Fruit fly (Drosophila melanogaster) whole organism, embryonic: ENCODE data around the gene IRSp53.
A peak's percentile ranks its signal among the peaks of the same experiment; 100 is the strongest.

ENCODE experiments used
- Atf6 ChIP-seq: fragments of 200-800 bp; sonication (Bioruptor generic); IDR thresholded peaks from 2 replicates; pipeline ENCODE4 v1.3.6; 2022; ENCODE audit warnings: missing biosample characterization, missing genetic modification characterization
- CG10267 ChIP-seq: fragments of 200-800 bp; sonication (Bioruptor generic); optimal IDR thresholded peaks from 2 replicates; lab custom pipeline; 2018; ENCODE audit warnings: missing biosample characterization, mild to moderate bottlenecking, missing genetic modification characterization, moderate library complexity
- CG10274 ChIP-seq: fragments of 200-800 bp; sonication (Bioruptor generic); optimal IDR thresholded peaks from 3 replicates; lab custom pipeline; 2017; ENCODE audit warnings: missing biosample characterization, mild to moderate bottlenecking, missing genetic modification characterization
- CG10431 ChIP-seq: fragments of 200-800 bp; sonication (Bioruptor generic); optimal IDR thresholded peaks from 3 replicates; lab custom pipeline; 2018; ENCODE audit warnings: missing biosample characterization, mild to moderate bottlenecking, missing genetic modification characterization
- CG10979 ChIP-seq: fragments of 200-800 bp; sonication (Bioruptor generic); optimal IDR thresholded peaks from 2 replicates; lab custom pipeline; 2018; ENCODE audit warnings: missing biosample characterization, mild to moderate bottlenecking, missing genetic modification characterization, moderate library complexity
- CG12155 ChIP-seq: fragments of 200-800 bp; sonication (Bioruptor generic); optimal IDR thresholded peaks from 3 replicates; lab custom pipeline; 2016; ENCODE audit warnings: missing biosample characterization, missing genetic modification characterization
- CG12299 ChIP-seq: fragments of 200-800 bp; sonication (Bioruptor generic); optimal IDR thresholded peaks from 2 replicates; lab custom pipeline; 2018; ENCODE audit warnings: missing biosample characterization, mild to moderate bottlenecking, missing genetic modification characterization
- CG13624 ChIP-seq: fragments of 200-800 bp; sonication (Bioruptor generic); optimal IDR thresholded peaks from 2 replicates; lab custom pipeline; 2016; ENCODE audit warnings: missing biosample characterization, missing genetic modification characterization
- CG14014 ChIP-seq: fragments of 200-800 bp; sonication (Bioruptor generic); IDR thresholded peaks from 2 replicates; pipeline ENCODE4 v1.3.6; 2022; ENCODE audit warnings: missing biosample characterization, missing genetic modification characterization
- CG1529 ChIP-seq: fragments of 200-800 bp; sonication (Bioruptor generic); optimal IDR thresholded peaks from 3 replicates; lab custom pipeline; 2018; ENCODE audit warnings: missing biosample characterization, missing genetic modification characterization
- CG15479 ChIP-seq: fragments of 200-800 bp; sonication (Bioruptor generic); optimal IDR thresholded peaks from 3 replicates; lab custom pipeline; 2019; ENCODE audit warnings: missing biosample characterization, mild to moderate bottlenecking, missing genetic modification characterization, moderate library complexity
- CG1603 ChIP-seq: fragments of 200-800 bp; sonication (Bioruptor generic); optimal IDR thresholded peaks from 2 replicates; lab custom pipeline; 2019; ENCODE audit warnings: missing biosample characterization, mild to moderate bottlenecking, missing genetic modification characterization, moderate library complexity
- CG16863 ChIP-seq: fragments of 200-800 bp; sonication (Bioruptor generic); optimal IDR thresholded peaks from 3 replicates; lab custom pipeline; 2016; ENCODE audit warnings: missing biosample characterization, missing genetic modification characterization
- CG17612 ChIP-seq: fragments of 200-800 bp; sonication (Bioruptor generic); IDR thresholded peaks from 2 replicates; pipeline ENCODE4 v1.3.6; 2022; ENCODE audit warnings: missing biosample characterization, missing genetic modification characterization
- CG17912 ChIP-seq: fragments of 200-800 bp; sonication (Bioruptor generic); optimal IDR thresholded peaks from 2 replicates; lab custom pipeline; 2018; ENCODE audit warnings: missing biosample characterization, mild to moderate bottlenecking, missing genetic modification characterization
- CG1792 ChIP-seq: fragments of 200-800 bp; sonication (Bioruptor generic); optimal IDR thresholded peaks from 2 replicates; lab custom pipeline; 2016; ENCODE audit warnings: missing biosample characterization, missing genetic modification characterization
- CG30431 ChIP-seq: fragments of 200-800 bp; sonication (Bioruptor generic); optimal IDR thresholded peaks from 2 replicates; lab custom pipeline; 2017; ENCODE audit warnings: missing biosample characterization, missing genetic modification characterization
- CG4360 ChIP-seq: fragments of 200-800 bp; sonication (Bioruptor generic); IDR thresholded peaks from 2 replicates; pipeline ENCODE4 v1.3.6; 2022; ENCODE audit warnings: missing biosample characterization, missing genetic modification characterization
- CG4617 ChIP-seq: fragments of 200-800 bp; sonication (Bioruptor generic); optimal IDR thresholded peaks from 3 replicates; lab custom pipeline; 2016; ENCODE audit warnings: missing biosample characterization, missing genetic modification characterization, borderline replicate concordance
- CG7357 ChIP-seq: fragments of 200-800 bp; sonication (Bioruptor generic); IDR thresholded peaks from 3 replicates; pipeline ENCODE4 v1.3.6; 2022; ENCODE audit warnings: missing biosample characterization, missing genetic modification characterization
- CG7745 ChIP-seq: fragments of 200-800 bp; sonication (Bioruptor generic); optimal IDR thresholded peaks from 2 replicates; lab custom pipeline; 2018; ENCODE audit warnings: missing biosample characterization, mild to moderate bottlenecking, missing genetic modification characterization, moderate library complexity
- CG8290 ChIP-seq, 3 experiments: fragments of 200-800 bp; sonication (Bioruptor generic); optimal IDR thresholded peaks; 2 replicates each; lab custom pipeline; 2016 to 2019; ENCODE audit warnings: missing biosample characterization in 3 of 3, missing genetic modification characterization in 3 of 3, mild to moderate bottlenecking in 2 of 3, moderate library complexity in 1 of 3
- CrebB ChIP-seq: fragments of 200-800 bp; sonication (Bioruptor generic); optimal IDR thresholded peaks from 3 replicates; lab custom pipeline; 2018; ENCODE audit warnings: missing biosample characterization, mild to moderate bottlenecking, missing genetic modification characterization
- Dip2 ChIP-seq: fragments of 200-800 bp; sonication (Bioruptor generic); IDR thresholded peaks from 2 replicates; pipeline ENCODE4 v1.3.6; 2022; ENCODE audit warnings: missing biosample characterization, missing genetic modification characterization
- Doc2 ChIP-seq: fragments of 200-800 bp; sonication (Bioruptor generic); IDR thresholded peaks from 2 replicates; pipeline ENCODE4 v1.3.6; 2022; ENCODE audit warnings: missing biosample characterization, missing genetic modification characterization
- Dp ChIP-seq: fragments of 200-800 bp; sonication (Bioruptor generic); optimal IDR thresholded peaks from 2 replicates; lab custom pipeline; 2018; ENCODE audit warnings: missing biosample characterization, mild to moderate bottlenecking, missing genetic modification characterization, moderate library complexity
- ERR ChIP-seq: fragments of 200-800 bp; sonication (Bioruptor generic); optimal IDR thresholded peaks from 2 replicates; lab custom pipeline; 2016; ENCODE audit warnings: missing biosample characterization, missing genetic modification characterization
- Ets97D ChIP-seq: fragments of 200-800 bp; sonication (Bioruptor generic); optimal IDR thresholded peaks from 3 replicates; lab custom pipeline; 2016; ENCODE audit warnings: missing biosample characterization, missing genetic modification characterization
- Hand ChIP-seq: fragments of 200-800 bp; sonication (Bioruptor generic); optimal IDR thresholded peaks from 2 replicates; lab custom pipeline; 2017; ENCODE audit warnings: mild to moderate bottlenecking, missing biosample characterization, missing genetic modification reagents, missing genetic modification characterization
- MTF-1 ChIP-seq: fragments of 200-800 bp; sonication (Bioruptor generic); optimal IDR thresholded peaks from 2 replicates; lab custom pipeline; 2018; ENCODE audit warnings: missing biosample characterization, mild to moderate bottlenecking, missing genetic modification characterization, borderline replicate concordance
- Mrtf ChIP-seq: fragments of 200-800 bp; sonication (Bioruptor generic); IDR thresholded peaks from 3 replicates; pipeline ENCODE4 v1.3.6; 2022; ENCODE audit warnings: missing biosample characterization, missing genetic modification characterization
- Oaz ChIP-seq: fragments of 200-800 bp; sonication (Bioruptor generic); IDR thresholded peaks from 2 replicates; pipeline ENCODE4 v1.3.6; 2022; ENCODE audit warnings: missing biosample characterization, missing genetic modification characterization
- Oli ChIP-seq: fragments of 200-800 bp; sonication (Bioruptor generic); optimal IDR thresholded peaks from 2 replicates; lab custom pipeline; 2018; ENCODE audit warnings: missing biosample characterization, mild to moderate bottlenecking, missing genetic modification characterization, moderate library complexity
- Opbp ChIP-seq: fragments of 200-800 bp; sonication (Bioruptor generic); IDR thresholded peaks from 3 replicates; pipeline ENCODE4 v1.3.6; 2022; ENCODE audit warnings: missing biosample characterization, missing genetic modification characterization; ENCODE audit not compliant: partially characterized antibody
- PHDP ChIP-seq: fragments of 200-800 bp; sonication (Bioruptor generic); optimal IDR thresholded peaks from 3 replicates; lab custom pipeline; 2018; ENCODE audit warnings: missing biosample characterization, mild to moderate bottlenecking, missing genetic modification characterization, moderate library complexity
- Usf ChIP-seq: fragments of 200-800 bp; sonication (Bioruptor generic); optimal IDR thresholded peaks from 2 replicates; lab custom pipeline; 2017; ENCODE audit warnings: missing genotype, missing biosample characterization, missing genetic modification characterization
- aop ChIP-seq: fragments of 200-800 bp; sonication (Bioruptor generic); IDR thresholded peaks from 2 replicates; pipeline ENCODE4 v1.3.6; 2022; ENCODE audit warnings: missing biosample characterization, missing genetic modification characterization
- ap ChIP-seq: fragments of 200-800 bp; sonication (Bioruptor generic); IDR thresholded peaks from 2 replicates; pipeline ENCODE4 v1.3.6; 2022; ENCODE audit warnings: missing biosample characterization, missing genetic modification characterization
- bigmax ChIP-seq: fragments of 200-800 bp; sonication (Bioruptor generic); optimal IDR thresholded peaks from 2 replicates; lab custom pipeline; 2018; ENCODE audit warnings: missing biosample characterization, mild to moderate bottlenecking, missing genetic modification characterization
- dan ChIP-seq: fragments of 200-800 bp; sonication (Bioruptor generic); IDR thresholded peaks from 2 replicates; pipeline ENCODE4 v1.3.6; 2022; ENCODE audit warnings: missing biosample characterization, missing genetic modification characterization
- dati ChIP-seq: fragments of 200-800 bp; sonication (Bioruptor generic); IDR thresholded peaks from 2 replicates; pipeline ENCODE4 v1.3.6; 2022; ENCODE audit warnings: missing biosample characterization, missing genetic modification characterization
- eve ChIP-seq, 2 experiments: fragments of >200 bp; optimal IDR thresholded peaks; 2 replicates each; lab custom pipeline; 2017; ENCODE audit warnings: missing biosample characterization in 2 of 2, missing genetic modification characterization in 2 of 2
- fd3F ChIP-seq: fragments of 200-800 bp; sonication (Bioruptor generic); optimal IDR thresholded peaks from 2 replicates; lab custom pipeline; 2018; ENCODE audit warnings: missing biosample characterization, mild to moderate bottlenecking, missing genetic modification characterization, moderate library complexity
- fd96Cb ChIP-seq: fragments of 200-800 bp; sonication (Bioruptor generic); optimal IDR thresholded peaks from 2 replicates; lab custom pipeline; 2018; ENCODE audit warnings: missing biosample characterization, mild to moderate bottlenecking, missing genetic modification characterization, moderate library complexity
- ind ChIP-seq: fragments of 200-800 bp; sonication (Bioruptor generic); optimal IDR thresholded peaks from 3 replicates; lab custom pipeline; 2016; ENCODE audit warnings: missing biosample characterization, missing genetic modification characterization
- pros ChIP-seq: fragments of 200-800 bp; sonication (Bioruptor generic); optimal IDR thresholded peaks from 3 replicates; lab custom pipeline; 2019; ENCODE audit warnings: missing biosample characterization, mild to moderate bottlenecking, missing genetic modification characterization, moderate library complexity
- ranshi ChIP-seq: fragments of 200-800 bp; sonication (Bioruptor generic); IDR thresholded peaks from 2 replicates; pipeline ENCODE4 v1.3.6; 2022; ENCODE audit warnings: missing biosample characterization, missing genetic modification characterization
- repo ChIP-seq: fragments of 200-800 bp; sonication (Bioruptor generic); optimal IDR thresholded peaks from 2 replicates; lab custom pipeline; 2016; ENCODE audit warnings: missing biosample characterization, missing genetic modification characterization
- slp2 ChIP-seq: fragments of 200-800 bp; sonication (Bioruptor generic); optimal IDR thresholded peaks from 2 replicates; lab custom pipeline; 2016; ENCODE audit warnings: missing biosample characterization, missing genetic modification characterization
- tap ChIP-seq: fragments of 200-800 bp; optimal IDR thresholded peaks from 3 replicates; lab custom pipeline; 2019; ENCODE audit warnings: missing biosample characterization, mild to moderate bottlenecking, missing genetic modification characterization, moderate library complexity
- wor ChIP-seq: fragments of 200-800 bp; sonication (Bioruptor generic); IDR thresholded peaks from 2 replicates; pipeline ENCODE4 v1.3.6; 2022; ENCODE audit warnings: missing biosample characterization, missing genetic modification characterization

The IRSp53 gene

DNA sequence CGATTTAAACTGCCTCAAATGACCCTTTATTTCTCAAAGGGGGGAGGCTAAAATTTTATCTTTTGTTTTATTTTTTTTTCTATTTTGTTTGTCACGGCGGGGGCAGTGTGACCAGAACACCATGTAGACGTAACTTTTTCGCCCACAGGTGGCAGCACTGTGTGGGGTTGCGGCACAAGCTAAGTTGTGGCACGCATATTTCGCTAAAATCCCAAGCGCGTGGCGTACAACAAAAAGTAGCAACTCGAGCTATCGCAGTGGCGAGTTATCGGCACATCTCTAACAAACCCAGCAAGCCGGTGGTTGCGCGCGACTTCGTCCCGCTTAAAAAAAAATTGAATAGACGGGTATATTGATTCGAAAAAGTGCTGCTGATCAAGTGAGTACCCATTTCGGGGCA lies 12.8 kb upstream of the IRSp53 start, which contains the start of the genes Ufd1 and NaPi-III (continued):
- TF ChIP-seq CG1792 (GFP tag; lab: Kevin White, UChicago) (no peak), wor (GFP tag; lab: Robert Waterston, UW) (no peak), Dp (GFP tag; lab: Kevin White, UChicago) (peak; percentile 85), Ets97D (GFP tag; lab: Kevin White, UChicago) (peak; percentile 92), CG14014 (0 out of 2 replicates have a peak, but pooled peaks have one; percentile 21), Hand (GFP tag; lab: Kevin White, UChicago) (no peak), repo (GFP tag; lab: Kevin White, UChicago) (no peak), CG16863 (peak; percentile 8), Opbp (GFP tag; lab: Robert Waterston, UW) (peak; percentile 93), CG17912 (GFP tag; lab: Kevin White, UChicago) (no peak), MTF-1 (GFP tag; lab: Kevin White, UChicago) (no peak), CrebB (tag; lab: Kevin White, UChicago) (peak; percentile 14), CG7357 (GFP tag; lab: Robert Waterston, UW) (no peak), CG8290 (GFP tag; optimal IDR thresholded peaks at IDR 0.05; lab: Kevin White, UChicago) (peak; percentile 26), CG8290 (tag; optimal IDR thresholded peaks at IDR 0.05; lab: Kevin White, UChicago) (peak in 1 of 2 experiments; percentile 90), dati (GFP tag; lab: Robert Waterston, UW) (no peak), eve (GFP tag; optimal IDR thresholded peaks at IDR 0.05; lab: Kevin White, UChicago) (no peak), CG10979 (tag; lab: Kevin White, UChicago) (no peak), CG10431 (GFP tag; lab: Kevin White, UChicago) (peak; percentile 13), Oli (tag; lab: Kevin White, UChicago) (no peak), PHDP (no peak), pros (GFP tag; lab: Kevin White, UChicago) (no peak), CG12299 (no peak), dan (GFP tag; lab: Robert Waterston, UW) (no peak), Atf6 (GFP tag; lab: Robert Waterston, UW) (0 out of 2 replicates have a peak, but pooled peaks have one; percentile 16), CG10274 (GFP tag; lab: Kevin White, UChicago) (no peak), tap (tag; lab: Kevin White, UChicago) (no peak), ind (GFP tag; lab: Kevin White, UChicago) (no peak), CG30431 (GFP tag; lab: Kevin White, UChicago) (no peak), aop (GFP tag; lab: Robert Waterston, UW) (no peak), CG1529 (no peak), Dip2 (GFP tag; lab: Robert Waterston, UW) (peak; percentile 86), fd96Cb (tag; lab: Kevin White, UChicago) (no peak), Doc2 (GFP tag; lab: Robert Waterston, UW) (no peak), slp2 (GFP tag; lab: Kevin White, UChicago) (no peak), bigmax (GFP tag; lab: Kevin White, UChicago) (no peak), Oaz (GFP tag; lab: Robert Waterston, UW) (no peak), CG1603 (peak; percentile 94), CG10267 (tag; lab: Kevin White, UChicago) (peak; percentile 62), CG4617 (peak; percentile 92), CG12155 (peak; percentile 56), CG15479 (peak; percentile 68), CG13624 (peak; percentile 68), Usf (GFP tag; lab: Kevin White, UChicago) (no peak), ERR (peak; percentile 51), ranshi (GFP tag; lab: Robert Waterston, UW) (peak; percentile 45; the same call in 1 of the 2 replicates), Mrtf (GFP tag; lab: Robert Waterston, UW) (no peak), CG4360 (GFP tag; lab: Robert Waterston, UW) (peak; percentile 82), ap (GFP tag; lab: Robert Waterston, UW) (no peak), fd3F (GFP tag; lab: Kevin White, UChicago) (no peak), CG7745 (no peak), CG17612 (GFP tag; lab: Robert Waterston, UW) (no peak)
